Worm (Caenorhabditis elegans): Measurements from ENCODE around the gene EGAP9.4.
A peak's percentile ranks its signal among the peaks of the same experiment; 100 is the strongest.

Gene EGAP9.4

ce11 chrV:6611504-6611903 lies 34.8 kb downstream of the EGAP9.4 start:
- TF ChIP-seq nhr-47 (tag; optimal IDR thresholded peaks at IDR 0.05) (no peak), lin-35 (GFP tag; optimal IDR thresholded peaks at IDR 0.05) (peak; percentile 10 to 45), unc-98 (GFP tag; IDR thresholded peaks at IDR 0.05) (no peak), swsn-7 (tag; optimal IDR thresholded peaks at IDR 0.05) (no peak), sup-37 (GFP tag; optimal IDR thresholded peaks at IDR 0.05) (no peak), xbp-1 (tag; optimal IDR thresholded peaks at IDR 0.05) (no peak), efl-1 (optimal IDR thresholded peaks at IDR 0.05) (peak; percentile 29 to 48), efl-1 (GFP tag; optimal IDR thresholded peaks at IDR 0.05 in 1 of 2) (peak in 1 of 2 experiments; percentile 43), ets-5 (GFP tag; IDR thresholded peaks at IDR 0.05) (no peak), pax-3 (tag; optimal IDR thresholded peaks at IDR 0.05) (no peak), nhr-12 (tag; optimal IDR thresholded peaks at IDR 0.05) (no peak), lin-13 (GFP tag; optimal IDR thresholded peaks at IDR 0.05) (no peak), ceh-82 (tag; optimal IDR thresholded peaks at IDR 0.05) (peak in 1 of 3 experiments; percentile 5), ces-1 (GFP tag; optimal IDR thresholded peaks at IDR 0.05) (no peak), fos-1 (tag; optimal IDR thresholded peaks at IDR 0.05) (no peak), sptf-1 (tag; optimal IDR thresholded peaks at IDR 0.05) (no peak), nhr-71 (tag; optimal IDR thresholded peaks at IDR 0.05) (no peak), lir-3 (tag; optimal IDR thresholded peaks at IDR 0.05; ENCODE audit: poor library complexity) (no peak), mef-2 (tag; optimal IDR thresholded peaks at IDR 0.05) (no peak), F16B12.6 (tag; optimal IDR thresholded peaks at IDR 0.05) (peak; percentile 70), dpl-1 (GFP tag; optimal IDR thresholded peaks at IDR 0.05) (peak in 2 of 3 experiments; percentile 29 to 54), jun-1 (tag; optimal IDR thresholded peaks at IDR 0.05) (no peak), vab-15 (tag; optimal IDR thresholded peaks at IDR 0.05) (no peak), blmp-1 (tag; optimal IDR thresholded peaks at IDR 0.05) (peak; percentile 34), snu-23 (GFP tag; optimal IDR thresholded peaks at IDR 0.05) (no peak), lsy-2 (tag; optimal IDR thresholded peaks at IDR 0.05) (peak; percentile 43 to 94)

ce11 chrV:6614152-6614734 lies 37.6 kb downstream of the EGAP9.4 start, which contains the start of gene cpr-4:
cpr-4 (plus strand) TSS chrV:6614674.
- TF ChIP-seq isw-1 (GFP tag; IDR thresholded peaks at IDR 0.05) (no peak), dsc-1 (tag; optimal IDR thresholded peaks at IDR 0.05) (no peak), ceh-82 (tag; optimal IDR thresholded peaks at IDR 0.05) (no peak), efl-1 (optimal IDR thresholded peaks at IDR 0.05) (no peak), efl-1 (GFP tag; optimal IDR thresholded peaks at IDR 0.05 in 1 of 2) (peak in 1 of 2 experiments; percentile 82), efl-3 (GFP tag; optimal IDR thresholded peaks at IDR 0.05) (no peak), hlh-17 (GFP tag; optimal IDR thresholded peaks at IDR 0.05; ENCODE audit: borderline replicate concordance) (no peak), nhr-20 (tag; optimal IDR thresholded peaks at IDR 0.05) (peak; percentile 39), lin-14 (GFP tag; optimal IDR thresholded peaks at IDR 0.05) (no peak), ets-5 (GFP tag; IDR thresholded peaks at IDR 0.05) (no peak), mef-2 (tag; optimal IDR thresholded peaks at IDR 0.05) (no peak), hpl-2 (GFP tag; optimal IDR thresholded peaks at IDR 0.05) (no peak), nhr-71 (tag; optimal IDR thresholded peaks at IDR 0.05) (peak; percentile 48), skn-1 (tag; optimal IDR thresholded peaks at IDR 0.05) (peak; percentile 10), rnt-1 (tag; optimal IDR thresholded peaks at IDR 0.05) (no peak), hlh-4 (tag; optimal IDR thresholded peaks at IDR 0.05) (no peak), pqm-1 (tag; optimal IDR thresholded peaks at IDR 0.05) (peak; percentile 94), nhr-85 (tag) (no peak), elt-3 (tag; optimal IDR thresholded peaks at IDR 0.05) (no peak), pag-3 (tag; optimal IDR thresholded peaks at IDR 0.05; ENCODE audit: borderline replicate concordance, insufficient read depth) (no peak), sox-4 (tag; optimal IDR thresholded peaks at IDR 0.05) (no peak), ama-1 (optimal IDR thresholded peaks at IDR 0.05) (peak; percentile 28), lin-35 (GFP tag; optimal IDR thresholded peaks at IDR 0.05) (peak in 1 of 2 experiments; percentile 44), egl-13 (tag; optimal IDR thresholded peaks at IDR 0.05) (peak; percentile 28), vab-15 (tag; optimal IDR thresholded peaks at IDR 0.05) (no peak), jun-1 (tag; optimal IDR thresholded peaks at IDR 0.05) (peak; percentile 46), zag-1 (tag; optimal IDR thresholded peaks at IDR 0.05) (no peak), fos-1 (tag; optimal IDR thresholded peaks at IDR 0.05) (no peak), lsy-2 (tag; optimal IDR thresholded peaks at IDR 0.05) (peak in 1 of 2 experiments; percentile 5), elt-2 (tag; optimal IDR thresholded peaks at IDR 0.05) (peak; percentile 100), nhr-90 (tag; optimal IDR thresholded peaks at IDR 0.05; ENCODE audit: poor library complexity) (peak; percentile 48), mdl-1 (tag; optimal IDR thresholded peaks at IDR 0.05) (peak in 1 of 2 experiments; percentile 66), C16A3.4 (tag; optimal IDR thresholded peaks at IDR 0.05) (no peak), tlp-1 (tag; optimal IDR thresholded peaks at IDR 0.05) (peak; percentile 34), lin-13 (GFP tag; optimal IDR thresholded peaks at IDR 0.05) (no peak)

Data from whole organism, L1 larva.